Fruit fly (Drosophila melanogaster) whole organism, wandering third instar larva: ENCODE results near the gene Rad23.
A peak's percentile ranks its signal among the peaks of the same experiment; 100 is the strongest.

Source experiments
- Abd-B ChIP-seq: fragments of >200 bp; optimal IDR thresholded peaks from 2 replicates; lab custom pipeline; 2017; ENCODE audit warnings: missing biosample characterization, missing genetic modification characterization
- CG32264 ChIP-seq: fragments of 200-800 bp; sonication (Bioruptor generic); optimal IDR thresholded peaks from 2 replicates; lab custom pipeline; 2016; ENCODE audit warnings: missing biosample characterization, missing genetic modification characterization
- CrebA ChIP-seq: fragments of 200-800 bp; sonication (Bioruptor generic); optimal IDR thresholded peaks from 2 replicates; lab custom pipeline; 2016; ENCODE audit warnings: missing biosample characterization, mild to moderate bottlenecking, missing genetic modification characterization, borderline replicate concordance
- Dfd ChIP-seq: fragments of >200 bp; optimal IDR thresholded peaks from 2 replicates; lab custom pipeline; 2017; ENCODE audit warnings: missing biosample characterization, missing genetic modification characterization
- Dif ChIP-seq: fragments of 200-275, 200-300 bp; sonication (Bioruptor generic); optimal IDR thresholded peaks from 2 replicates; lab custom pipeline; 2018; ENCODE audit warnings: missing biosample characterization, missing genetic modification characterization; ENCODE audit not compliant: partially characterized antibody
- GATAd ChIP-seq: sonication (Bioruptor generic); optimal IDR thresholded peaks from 2 replicates; lab custom pipeline; 2016; ENCODE audit warnings: missing biosample characterization, missing genetic modification characterization
- HLH106 ChIP-seq: fragments of 200-800 bp; optimal IDR thresholded peaks from 3 replicates; lab custom pipeline; 2019; ENCODE audit warnings: missing biosample characterization, mild to moderate bottlenecking, missing genetic modification characterization, moderate library complexity
- Hnf4 ChIP-seq: fragments of 200-800 bp; sonication (Bioruptor generic); optimal IDR thresholded peaks from 2 replicates; lab custom pipeline; 2016; ENCODE audit warnings: missing biosample characterization, mild to moderate bottlenecking, missing genetic modification characterization
- Hr78 ChIP-seq: fragments of >200 bp; optimal IDR thresholded peaks from 2 replicates; lab custom pipeline; 2017; ENCODE audit warnings: missing biosample characterization, missing genetic modification characterization
- Hr83 ChIP-seq: fragments of 200-300 bp; sonication (Bioruptor generic); optimal IDR thresholded peaks from 2 replicates; lab custom pipeline; 2016; ENCODE audit warnings: missing biosample characterization, mild to moderate bottlenecking, missing genetic modification characterization, moderate library complexity; ENCODE audit not compliant: poor library complexity, severe bottlenecking
- Jra ChIP-seq: sonication (Bioruptor generic); optimal IDR thresholded peaks from 2 replicates; lab custom pipeline; 2016; ENCODE audit warnings: missing biosample characterization, missing genetic modification characterization
- Mio ChIP-seq: sonication (Bioruptor generic); optimal IDR thresholded peaks from 2 replicates; lab custom pipeline; 2016; ENCODE audit warnings: missing biosample characterization, missing genetic modification characterization
- Myc ChIP-seq: fragments of >200 bp; optimal IDR thresholded peaks from 2 replicates; lab custom pipeline; 2017
- N ChIP-seq: fragments of >200 bp; optimal IDR thresholded peaks from 2 replicates; lab custom pipeline; 2018; ENCODE audit warnings: missing biosample characterization, missing external identifiers, missing genetic modification characterization
- OdsH ChIP-seq: fragments of 200-800 bp; sonication (Bioruptor generic); optimal IDR thresholded peaks from 2 replicates; lab custom pipeline; 2016; ENCODE audit warnings: missing biosample characterization, mild to moderate bottlenecking, missing genetic modification characterization
- Sp1 ChIP-seq: fragments of 200-800 bp; sonication (Bioruptor generic); optimal IDR thresholded peaks from 3 replicates; lab custom pipeline; 2019; ENCODE audit warnings: missing biosample characterization, mild to moderate bottlenecking, missing genetic modification characterization, moderate library complexity
- Vsx2 ChIP-seq: fragments of 200-300, 225-300 bp; sonication (Bioruptor generic); optimal IDR thresholded peaks from 2 replicates; lab custom pipeline; 2018; ENCODE audit warnings: missing biosample characterization, missing genetic modification characterization; ENCODE audit not compliant: partially characterized antibody
- brk ChIP-seq: fragments of 200-800 bp; sonication (Bioruptor generic); optimal IDR thresholded peaks from 2 replicates; lab custom pipeline; 2016; ENCODE audit warnings: missing biosample characterization, mild to moderate bottlenecking, missing genetic modification characterization
- dl ChIP-seq, 2 experiments: fragments of 175-275, 200-275 bp in 1 of 2; fragments of 200-275 bp in 1 of 2; sonication (Bioruptor generic); optimal IDR thresholded peaks; lab custom pipeline; 2018; ENCODE audit warnings: mild to moderate bottlenecking in 2 of 2, missing biosample characterization in 2 of 2, missing genetic modification characterization in 2 of 2, moderate library complexity in 2 of 2; ENCODE audit not compliant: partially characterized antibody in 2 of 2, insufficient read depth in 1 of 2
- dsf ChIP-seq: sonication (Bioruptor generic); optimal IDR thresholded peaks from 2 replicates; lab custom pipeline; 2016; ENCODE audit warnings: missing biosample characterization, missing genetic modification characterization, borderline replicate concordance
- foxo ChIP-seq, 2 experiments: fragments of 200-800 bp; sonication (Bioruptor generic); optimal IDR thresholded peaks; 2 replicates in 1 of 2; 3 replicates in 1 of 2; lab custom pipeline; 2016 to 2017; ENCODE audit warnings: missing biosample characterization in 2 of 2, missing genetic modification characterization in 2 of 2
- h ChIP-seq: fragments of 200-800 bp; sonication (Bioruptor generic); optimal IDR thresholded peaks from 3 replicates; lab custom pipeline; 2016; ENCODE audit warnings: missing biosample characterization, mild to moderate bottlenecking, missing genetic modification characterization
- jim ChIP-seq: fragments of 175-275, 200-325 bp; sonication (Bioruptor generic); optimal IDR thresholded peaks from 2 replicates; lab custom pipeline; 2016; ENCODE audit warnings: missing biosample characterization, mild to moderate bottlenecking, missing genetic modification characterization
- lola ChIP-seq: fragments of >200 bp; optimal IDR thresholded peaks from 2 replicates; lab custom pipeline; 2017; ENCODE audit warnings: missing biosample characterization, missing genetic modification characterization
- pan ChIP-seq: fragments of >200 bp; optimal IDR thresholded peaks from 2 replicates; lab custom pipeline; 2017
- rgr ChIP-seq: fragments of 200-800 bp; sonication (Bioruptor generic); optimal IDR thresholded peaks from 3 replicates; lab custom pipeline; 2016; ENCODE audit warnings: missing biosample characterization, mild to moderate bottlenecking, missing genetic modification characterization
- sage ChIP-seq: fragments of 200-800 bp; sonication (Bioruptor generic); optimal IDR thresholded peaks from 2 replicates; lab custom pipeline; 2016; ENCODE audit warnings: missing biosample characterization, mild to moderate bottlenecking, missing genetic modification characterization
- sv ChIP-seq: fragments of 200-800 bp; sonication (Bioruptor generic); optimal IDR thresholded peaks from 3 replicates; lab custom pipeline; 2016; ENCODE audit warnings: missing biosample characterization, missing genetic modification characterization
- tai ChIP-seq: sonication (Bioruptor generic); optimal IDR thresholded peaks from 2 replicates; lab custom pipeline; 2016; ENCODE audit warnings: missing biosample characterization, missing genetic modification characterization
- usp ChIP-seq: fragments of >200 bp; optimal IDR thresholded peaks from 2 replicates; lab custom pipeline; 2017; ENCODE audit warnings: missing biosample characterization, missing genetic modification characterization
- woc ChIP-seq: sonication (Bioruptor generic); optimal IDR thresholded peaks from 2 replicates; lab custom pipeline; 2016; ENCODE audit warnings: missing biosample characterization, mild to moderate bottlenecking, missing genetic modification characterization

Gene Rad23

DNA sequence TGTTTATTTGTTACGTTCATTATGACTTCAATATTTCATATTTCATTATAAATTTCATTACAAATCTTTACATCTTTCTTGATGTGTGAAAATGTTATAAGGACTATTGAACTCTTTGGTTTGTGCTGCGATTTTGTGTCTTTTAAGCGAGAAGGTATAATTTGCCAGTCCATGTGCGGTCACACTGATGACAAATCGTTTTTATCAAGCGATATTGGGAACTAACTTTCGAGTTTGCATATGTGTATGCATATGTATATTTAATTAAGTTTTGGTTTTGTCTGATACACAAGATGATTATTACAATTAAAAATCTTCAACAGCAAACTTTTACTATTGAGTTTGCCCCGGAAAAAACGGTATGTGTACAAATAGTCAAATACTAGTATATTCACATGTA lies at the start of gene Rad23:
Gene Rad23 (plus strand): TSS at position 163 of the 400 bp plus-strand sequence.
- TF ChIP-seq Dfd (GFP tag; lab: Kevin White, UChicago) (no peak), N (GFP tag; lab: Kevin White, UChicago) (peak; percentile 63), Abd-B (GFP tag; lab: Kevin White, UChicago) (no peak), Sp1 (GFP tag; lab: Kevin White, UChicago) (no peak), foxo (GFP tag; optimal IDR thresholded peaks at IDR 0.05; lab: Kevin White, UChicago) (no peak), pan (no peak), lola (GFP tag; lab: Kevin White, UChicago) (no peak), sage (GFP tag; lab: Kevin White, UChicago) (no peak), Vsx2 (GFP tag; lab: Kevin White, UChicago) (no peak), Hr78 (GFP tag; lab: Kevin White, UChicago) (no peak), woc (GFP tag; lab: Kevin White, UChicago) (peak; percentile 83), brk (GFP tag; lab: Kevin White, UChicago) (peak; percentile 39), tai (GFP tag; lab: Kevin White, UChicago) (peak; percentile 50), usp (GFP tag; lab: Kevin White, UChicago) (no peak), Hnf4 (GFP tag; lab: Kevin White, UChicago) (peak; percentile 19), CrebA (GFP tag; lab: Kevin White, UChicago) (peak; percentile 7), Myc (lab: Kevin White, UChicago) (peak; percentile 35), jim (no peak), dl (GFP tag; optimal IDR thresholded peaks at IDR 0.05; lab: Kevin White, UChicago; ENCODE audit: insufficient read depth in 1 of 2, partially characterized antibody in 2 of 2) (no peak)

DNA sequence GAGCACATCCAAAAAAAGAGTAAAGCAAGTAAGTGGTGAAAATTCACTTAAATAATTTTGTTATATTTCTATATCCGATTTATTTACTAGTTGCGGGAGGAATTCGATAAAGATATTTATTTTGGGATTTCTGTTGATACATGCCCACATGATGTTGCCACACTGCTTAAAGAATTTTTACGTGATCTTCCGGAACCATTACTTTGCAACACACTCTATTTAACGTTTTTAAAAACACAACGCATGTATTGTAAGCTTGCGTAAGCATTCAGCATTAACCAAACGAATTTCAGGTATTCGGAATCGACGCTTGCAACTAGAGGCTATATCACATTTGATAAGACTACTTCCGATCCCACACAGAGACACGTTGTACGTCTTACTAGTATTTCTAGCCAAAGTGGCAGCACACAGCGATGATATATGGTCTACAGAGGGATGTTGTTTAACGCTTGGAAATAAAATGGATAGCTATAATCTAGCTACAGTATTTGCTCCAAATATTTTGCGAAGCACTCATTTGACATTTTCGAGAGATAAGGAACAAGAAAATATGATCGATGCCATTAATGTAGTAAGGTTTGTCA lies 46.3 kb upstream of the Rad23 start:
- no peak for TF ChIP-seq CG32264 (GFP tag; lab: Kevin White, UChicago)
- no peak for TF ChIP-seq pan
- TF ChIP-seq Sp1 (GFP tag; lab: Kevin White, UChicago), result no peak
- no peak for TF ChIP-seq Hnf4 (GFP tag; lab: Kevin White, UChicago)
- no peak for TF ChIP-seq usp (GFP tag; lab: Kevin White, UChicago)
- no peak for TF ChIP-seq sage (GFP tag; lab: Kevin White, UChicago)
- no peak for TF ChIP-seq Dif (GFP tag; lab: Kevin White, UChicago)
- TF ChIP-seq N (GFP tag; lab: Kevin White, UChicago), result no peak
- TF ChIP-seq tai (GFP tag; lab: Kevin White, UChicago), result no peak
- no peak for TF ChIP-seq Abd-B (GFP tag; lab: Kevin White, UChicago)
- TF ChIP-seq Mio (GFP tag; lab: Kevin White, UChicago), result no peak
- TF ChIP-seq, all 38 proteins: peak for 0

DNA sequence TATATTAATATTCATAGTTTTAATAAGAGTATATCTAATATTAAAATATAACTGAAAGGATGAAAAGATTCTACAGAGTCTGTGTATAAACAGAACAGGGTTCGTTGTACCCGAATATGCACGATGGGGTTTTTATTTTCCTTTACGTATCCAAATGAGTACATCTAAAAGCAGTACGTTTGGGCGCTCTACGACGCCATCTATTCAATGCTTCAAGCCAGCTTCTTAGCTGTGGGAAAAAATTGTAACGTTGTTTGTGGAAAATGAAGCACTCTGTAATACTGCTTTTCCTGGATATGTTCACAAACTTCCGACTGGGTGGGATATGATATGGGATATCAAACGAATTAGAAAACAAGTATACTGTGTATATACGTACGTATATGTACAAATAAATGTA lies 33.2 kb upstream of the Rad23 start:
- TF ChIP-seq woc (GFP tag; lab: Kevin White, UChicago) (no peak), Vsx2 (GFP tag; lab: Kevin White, UChicago) (no peak), HLH106 (tag; lab: Kevin White, UChicago) (no peak), CG32264 (GFP tag; lab: Kevin White, UChicago) (no peak), Hr78 (GFP tag; lab: Kevin White, UChicago) (no peak), Jra (no peak), jim (no peak), Myc (lab: Kevin White, UChicago) (no peak), sv (GFP tag; lab: Kevin White, UChicago) (no peak), h (GFP tag; lab: Kevin White, UChicago) (no peak), rgr (no peak), dsf (GFP tag; lab: Kevin White, UChicago) (no peak), Abd-B (GFP tag; lab: Kevin White, UChicago) (no peak), N (GFP tag; lab: Kevin White, UChicago) (no peak)

DNA sequence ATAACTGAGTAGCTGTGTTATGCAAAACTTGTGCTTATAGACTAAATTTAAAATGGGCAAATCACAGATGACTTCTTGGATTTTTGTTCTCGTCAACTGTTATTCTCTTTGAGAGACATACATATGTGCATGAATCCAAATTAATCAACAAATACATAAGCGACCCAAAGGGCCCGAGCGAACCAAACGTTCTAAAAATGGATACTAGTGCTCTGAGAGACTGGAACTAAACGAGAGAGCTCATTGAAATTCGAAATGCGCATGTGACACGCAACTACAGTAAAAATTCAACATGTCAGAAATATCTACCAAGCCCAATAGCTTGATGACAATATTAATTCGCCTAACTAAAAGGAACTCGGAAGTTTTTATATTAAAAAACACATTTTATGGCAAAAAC lies 31.6 kb upstream of the Rad23 start, which contains the start of gene NfI:
Gene NfI (minus strand): TSS at position 45 of the 400 bp plus-strand sequence.
- TF ChIP-seq h (GFP tag; lab: Kevin White, UChicago), result no peak
- TF ChIP-seq jim, result no peak
- no peak for TF ChIP-seq HLH106 (tag; lab: Kevin White, UChicago)
- no peak for TF ChIP-seq GATAd (GFP tag; lab: Kevin White, UChicago)
- no peak for TF ChIP-seq foxo (GFP tag; optimal IDR thresholded peaks at IDR 0.05; lab: Kevin White, UChicago)
- TF ChIP-seq Myc (lab: Kevin White, UChicago), result no peak
- no peak for TF ChIP-seq Hr83 (GFP tag; lab: Kevin White, UChicago)
- TF ChIP-seq dl (GFP tag; optimal IDR thresholded peaks at IDR 0.05; lab: Kevin White, UChicago; ENCODE audit: insufficient read depth in 1 of 2, partially characterized antibody in 2 of 2), result no peak
- no peak for TF ChIP-seq sv (GFP tag; lab: Kevin White, UChicago)
- TF ChIP-seq OdsH, result no peak
- no peak for TF ChIP-seq brk (GFP tag; lab: Kevin White, UChicago)
- no peak for TF ChIP-seq Hnf4 (GFP tag; lab: Kevin White, UChicago)
- TF ChIP-seq, all 38 proteins: peak for 0
